Fruit fly (Drosophila melanogaster) whole organism: ENCODE data around the gene Sr-CIII.

Experiments
- Dll ChIP-seq: fragments of >200 bp; optimal IDR thresholded peaks from 2 replicates; lab custom pipeline; 2017
- EcR ChIP-seq, 2 experiments: fragments of >200 bp; optimal IDR thresholded peaks; 2 replicates each; lab custom pipeline; 2017; ENCODE audit warnings: missing biosample characterization in 2 of 2, missing genetic modification characterization in 2 of 2, missing genetic modification reagents in 2 of 2
- psq ChIP-seq: fragments of >200 bp; optimal IDR thresholded peaks from 2 replicates; lab custom pipeline; 2017
- usp ChIP-seq: fragments of >200 bp; optimal IDR thresholded peaks from 2 replicates; lab custom pipeline; 2017; ENCODE audit warnings: missing biosample characterization, missing genetic modification characterization, mixed read lengths

DNA sequence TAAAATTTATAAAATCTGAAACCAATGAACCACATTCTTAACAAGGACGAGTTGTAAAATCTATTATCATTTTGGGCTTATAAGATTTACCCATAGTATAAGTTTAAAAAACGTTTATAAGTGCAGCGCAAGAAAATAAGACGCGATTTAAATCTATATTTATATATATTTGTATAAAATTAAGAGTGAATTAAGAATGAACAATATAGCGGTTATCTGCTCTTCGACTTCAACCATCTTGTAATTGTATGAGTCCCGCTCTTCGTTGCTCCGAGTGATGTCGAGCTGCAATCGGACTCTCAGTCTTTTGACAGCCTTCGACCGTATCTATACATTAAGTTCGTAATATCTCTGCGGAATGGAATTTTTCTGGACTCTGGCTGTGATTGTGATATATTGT, 1.3 kb downstream of the Sr-CIII start, which contains the start of gene Sr-CI:
- TF ChIP-seq psq (no peak), Dll (lab: Kevin White, UChicago) (no peak), EcR (GFP tag; optimal IDR thresholded peaks at IDR 0.05; lab: Kevin White, UChicago) (no peak), usp (no peak)
